Worm (Caenorhabditis elegans) whole organism, mixed stage, embryonic: ENCODE results near the gene sna-3.

Experiments
- ceh-83 ChIP-seq: fragments of 200-800 bp; sonication (Bioruptor generic); optimal IDR thresholded peaks from 2 replicates; lab custom pipeline; 2018; ENCODE audit warnings: mild to moderate bottlenecking, missing genetic modification characterization, missing compliant biosample characterization
- ces-1 ChIP-seq: fragments of 150-350 bp; optimal IDR thresholded peaks from 2 replicates; lab custom pipeline; 2014; ENCODE audit warnings: missing biosample characterization, missing genetic modification reagents, missing genetic modification characterization
- unc-62 ChIP-seq: fragments of 150-350 bp; optimal IDR thresholded peaks from 2 replicates; lab custom pipeline; 2014; ENCODE audit warnings: missing biosample characterization, missing genetic modification reagents, missing genetic modification characterization

DNA sequence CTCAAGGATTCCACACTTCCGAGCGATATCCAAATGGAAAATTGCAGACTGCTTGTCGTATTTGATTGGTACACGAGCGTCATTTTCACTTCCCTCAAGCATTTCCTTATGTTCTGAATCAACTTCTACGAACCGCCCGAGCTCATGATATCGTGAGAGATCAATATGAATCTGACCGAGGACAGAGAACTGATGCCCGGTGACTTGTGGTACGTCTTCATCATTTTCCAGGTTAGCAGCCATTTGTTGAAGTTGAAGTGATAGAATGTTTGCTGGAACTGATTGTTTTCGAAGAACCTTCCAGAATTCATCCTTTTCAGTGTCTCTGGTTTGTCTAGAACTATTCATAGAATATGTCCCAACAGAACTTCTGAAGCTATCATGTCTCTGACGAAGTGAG is 39.4 kb downstream of the sna-3 start:
- TF ChIP-seq ces-1 (GFP tag; lab: Kevin White, UChicago) (no peak), unc-62 (GFP tag; lab: Kevin White, UChicago) (no peak), ceh-83 (GFP tag; lab: Kevin White, UChicago) (no peak)
